Worm (Caenorhabditis elegans) whole organism, young adult: ENCODE data around the gene srbc-9.

Experiments used
- C17E4.6 ChIP-seq: fragments of 200-800 bp; sonication (Bioruptor generic); IDR thresholded peaks from 2 replicates; pipeline ENCODE4 v1.3.6; 2022; ENCODE audit warnings: missing genetic modification reagents, missing genetic modification characterization, missing compliant biosample characterization
- F22D6.2 ChIP-seq: sonication (generic microtip); optimal IDR thresholded peaks from 2 replicates; lab custom pipeline; 2016; ENCODE audit warnings: mild to moderate bottlenecking, missing genetic modification characterization, missing compliant biosample characterization
- F23B12.7 ChIP-seq: sonication (generic microtip); optimal IDR thresholded peaks from 2 replicates; lab custom pipeline; 2017; ENCODE audit warnings: missing genetic modification characterization, mild to moderate bottlenecking, missing compliant biosample characterization, antibody characterized with exemption, moderate library complexity; ENCODE audit not compliant: insufficient read depth
- F33H1.4 ChIP-seq: fragments of 200-800 bp; sonication (Bioruptor generic); IDR thresholded peaks from 2 replicates; pipeline ENCODE4 v1.3.6; 2022; ENCODE audit warnings: missing genetic modification reagents, missing genetic modification characterization, missing compliant biosample characterization
- F39B2.1 ChIP-seq: fragments of 200-800 bp; sonication (Bioruptor generic); IDR thresholded peaks from 2 replicates; pipeline ENCODE4 v1.3.6; 2022; ENCODE audit warnings: missing genetic modification reagents, missing genetic modification characterization, missing compliant biosample characterization
- F49E8.2 ChIP-seq: sonication (generic microtip); optimal IDR thresholded peaks from 3 replicates; lab custom pipeline; 2017; ENCODE audit warnings: missing genetic modification characterization, mild to moderate bottlenecking, missing compliant biosample characterization, antibody characterized with exemption, moderate library complexity; ENCODE audit not compliant: insufficient read depth
- F57C9.4 ChIP-seq: sonication (generic microtip); optimal IDR thresholded peaks from 2 replicates; lab custom pipeline; 2017; ENCODE audit warnings: mild to moderate bottlenecking, missing genetic modification characterization, missing compliant biosample characterization
- Y67H2A.10 ChIP-seq: fragments of 200-800 bp; sonication (Bioruptor generic); conservative IDR thresholded peaks from 2 replicates; pipeline ENCODE4 v1.3.6; 2022; ENCODE audit warnings: missing genetic modification reagents, missing genetic modification characterization, missing compliant biosample characterization
- aptf-3 ChIP-seq: fragments of 200-800 bp; sonication (Bioruptor generic); IDR thresholded peaks from 2 replicates; pipeline ENCODE4 v1.3.6; 2022; ENCODE audit warnings: missing genetic modification characterization, missing compliant biosample characterization
- ccch-3 ChIP-seq: fragments of 200-800 bp; sonication (Bioruptor generic); optimal IDR thresholded peaks from 2 replicates; lab custom pipeline; 2018; ENCODE audit warnings: mild to moderate bottlenecking, missing genetic modification characterization, missing compliant biosample characterization
- cebp-1 ChIP-seq, 2 experiments: fragments of 200-800 bp in 1 of 2; sonication (Bioruptor generic) in 1 of 2; sonication (generic microtip) in 1 of 2; IDR thresholded peaks in 1 of 2; optimal IDR thresholded peaks in 1 of 2; 2 replicates each; pipeline versions ENCODE4 v1.3.6 to Lab custom; 2017 to 2022; ENCODE audit warnings: missing compliant biosample characterization in 2 of 2, missing genetic modification characterization in 2 of 2, mild to moderate bottlenecking in 1 of 2, missing genetic modification reagents in 1 of 2, moderate library complexity in 1 of 2
- ceh-27 ChIP-seq: fragments of 200-800 bp; sonication (Bioruptor generic); optimal IDR thresholded peaks from 2 replicates; lab custom pipeline; 2018; ENCODE audit warnings: mild to moderate bottlenecking, missing genetic modification characterization, moderate library complexity, missing compliant biosample characterization
- dox-1 ChIP-seq: fragments of 200-800 bp; sonication (Bioruptor generic); IDR thresholded peaks from 2 replicates; pipeline ENCODE4 v1.3.6; 2022; ENCODE audit warnings: missing genetic modification reagents, missing genetic modification characterization, missing compliant biosample characterization
- dpff-1 ChIP-seq: sonication (generic microtip); optimal IDR thresholded peaks from 2 replicates; lab custom pipeline; 2017; ENCODE audit warnings: mild to moderate bottlenecking, missing genetic modification characterization, missing compliant biosample characterization
- ekl-4 ChIP-seq: fragments of 200-800 bp; sonication (Bioruptor generic); IDR thresholded peaks from 2 replicates; pipeline ENCODE4 v1.3.6; 2022; ENCODE audit warnings: missing genetic modification reagents, missing genetic modification characterization, missing compliant biosample characterization
- fkh-3 ChIP-seq: sonication (generic microtip); optimal IDR thresholded peaks from 2 replicates; lab custom pipeline; 2016; ENCODE audit warnings: mild to moderate bottlenecking, missing genetic modification characterization, missing compliant biosample characterization
- lag-1 ChIP-seq: fragments of 200-800 bp; sonication (Bioruptor generic); IDR thresholded peaks from 2 replicates; pipeline ENCODE4 v1.3.6; 2022; ENCODE audit warnings: missing genetic modification reagents, missing genetic modification characterization, missing compliant biosample characterization
- lin-35 ChIP-seq, 3 experiments: fragments of 150-350 bp in 2 of 3; sonication (generic microtip) in 1 of 3; optimal IDR thresholded peaks; 2 replicates each; lab custom pipeline; 2014 to 2018; ENCODE audit warnings: missing biosample characterization in 3 of 3, missing genetic modification characterization in 3 of 3, missing genetic modification reagents in 3 of 3
- lir-1 ChIP-seq: fragments of 200-800 bp; sonication (Bioruptor generic); conservative IDR thresholded peaks from 2 replicates; pipeline ENCODE4 v1.3.6; 2022; ENCODE audit warnings: missing genetic modification reagents, missing genetic modification characterization, missing compliant biosample characterization
- lsy-27 ChIP-seq: sonication (generic microtip); optimal IDR thresholded peaks from 2 replicates; lab custom pipeline; 2017; ENCODE audit warnings: missing genetic modification characterization, mild to moderate bottlenecking, missing compliant biosample characterization, antibody characterized with exemption, missing genotype, borderline replicate concordance; ENCODE audit not compliant: insufficient read depth
- madf-10 ChIP-seq: sonication (generic microtip); optimal IDR thresholded peaks from 2 replicates; lab custom pipeline; 2016; ENCODE audit warnings: mild to moderate bottlenecking, missing genetic modification characterization, missing compliant biosample characterization
- madf-6 ChIP-seq: fragments of 200-800 bp; sonication (Bioruptor generic); IDR thresholded peaks from 2 replicates; pipeline ENCODE4 v1.3.6; 2022; ENCODE audit warnings: missing genetic modification reagents, missing genetic modification characterization, missing compliant biosample characterization
- nfyb-1 ChIP-seq: fragments of 200-800 bp; sonication (Bioruptor generic); IDR thresholded peaks from 2 replicates; pipeline ENCODE4 v1.3.6; 2022; ENCODE audit warnings: missing genetic modification reagents, missing genetic modification characterization, missing compliant biosample characterization
- nhr-179 ChIP-seq: sonication (generic microtip); optimal IDR thresholded peaks from 2 replicates; lab custom pipeline; 2016; ENCODE audit warnings: mild to moderate bottlenecking, missing genetic modification characterization, missing compliant biosample characterization
- nhr-27 ChIP-seq: fragments of 200-800 bp; sonication (Bioruptor generic); optimal IDR thresholded peaks from 2 replicates; lab custom pipeline; 2018; ENCODE audit warnings: mild to moderate bottlenecking, missing genetic modification characterization, moderate library complexity, missing compliant biosample characterization
- pha-4 ChIP-seq: fragments of 150-350 bp; sonication (generic microtip); optimal IDR thresholded peaks from 2 replicates; lab custom pipeline; 2014; ENCODE audit warnings: missing biosample characterization, missing genetic modification reagents, missing genetic modification characterization
- snpc-1.1 ChIP-seq: sonication (generic microtip); optimal IDR thresholded peaks from 2 replicates; lab custom pipeline; 2017; ENCODE audit warnings: missing genetic modification characterization, mild to moderate bottlenecking, missing compliant biosample characterization, antibody characterized with exemption, moderate library complexity, missing genotype, missing genetic modification reagents; ENCODE audit not compliant: insufficient read depth
- snpc-4 ChIP-seq, 5 experiments: fragments of 150-350 bp in 1 of 5; sonication (generic microtip) in 4 of 5; optimal IDR thresholded peaks; 2 replicates each; lab custom pipeline; 2014 to 2018; ENCODE audit warnings: missing genetic modification characterization in 5 of 5, missing biosample characterization in 3 of 5, antibody characterized with exemption in 2 of 5, mild to moderate bottlenecking in 2 of 5, missing compliant biosample characterization in 2 of 5, missing genotype in 2 of 5, moderate library complexity in 2 of 5, missing genetic modification reagents in 1 of 5
- somi-1 ChIP-seq: fragments of 200-800 bp; sonication (Bioruptor generic); optimal IDR thresholded peaks from 2 replicates; lab custom pipeline; 2018; ENCODE audit warnings: mild to moderate bottlenecking, missing genetic modification characterization, missing compliant biosample characterization
- sptf-2 ChIP-seq: fragments of 200-800 bp; sonication (Bioruptor generic); optimal IDR thresholded peaks from 2 replicates; lab custom pipeline; 2018; ENCODE audit warnings: mild to moderate bottlenecking, missing genetic modification characterization, missing compliant biosample characterization
- tbp1 ChIP-seq: fragments of 200-800 bp; sonication (Bioruptor generic); optimal IDR thresholded peaks from 2 replicates; lab custom pipeline; 2018; ENCODE audit warnings: mild to moderate bottlenecking, missing genetic modification characterization, missing compliant biosample characterization
- unc-130 ChIP-seq: sonication (generic microtip); optimal IDR thresholded peaks from 2 replicates; lab custom pipeline; 2016; ENCODE audit warnings: missing genetic modification reagents, missing genetic modification characterization, missing compliant biosample characterization
- ztf-6 ChIP-seq: fragments of 200-800 bp; sonication (Bioruptor generic); IDR thresholded peaks from 2 replicates; pipeline ENCODE4 v1.3.6; 2022; ENCODE audit warnings: missing genetic modification reagents, missing genetic modification characterization, missing compliant biosample characterization

Gene srbc-9

DNA sequence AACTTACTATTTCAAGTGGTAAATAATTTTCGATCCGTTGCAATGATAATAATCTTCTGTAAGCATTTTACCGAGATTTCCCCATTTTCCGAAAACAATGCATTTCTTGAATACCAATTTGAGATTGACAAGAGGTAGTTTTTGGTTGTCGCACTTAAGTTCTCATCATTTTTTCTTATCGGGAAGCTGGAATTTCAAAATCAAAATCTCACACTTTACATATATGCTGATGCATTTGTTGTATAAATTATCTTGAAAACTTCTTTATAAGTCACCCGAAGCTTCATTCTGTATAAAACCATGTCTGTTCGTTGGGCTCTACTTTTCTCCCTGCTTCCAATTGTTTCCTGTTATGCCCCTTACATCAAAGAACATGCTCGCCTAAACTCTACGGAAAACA, 38.8 kb downstream of the srbc-9 start, which contains the start of gene try-11:
Gene try-11, plus strand, starts transcription at position 301 of the 400 bp plus-strand sequence.
- TF ChIP-seq ztf-6 (GFP tag; lab: Robert Waterston, UW) (no peak), aptf-3 (GFP tag; lab: Robert Waterston, UW) (no peak), madf-10 (no peak), lir-1 (GFP tag; lab: Robert Waterston, UW) (no peak), pha-4 (tag; lab: Kevin White, UChicago) (no peak), Y67H2A.10 (GFP tag; lab: Robert Waterston, UW) (no peak), nfyb-1 (GFP tag; lab: Robert Waterston, UW) (no peak), lag-1 (GFP tag; lab: Robert Waterston, UW) (no peak), ccch-3 (GFP tag; lab: Kevin White, UChicago) (no peak), ceh-27 (GFP tag; lab: Kevin White, UChicago) (no peak), C17E4.6 (no peak), snpc-1.1 (tag; lab: Kevin White, UChicago) (no peak), F23B12.7 (tag; lab: Kevin White, UChicago) (no peak)
- TF ChIP-seq, all 124 proteins: peak for 0

DNA sequence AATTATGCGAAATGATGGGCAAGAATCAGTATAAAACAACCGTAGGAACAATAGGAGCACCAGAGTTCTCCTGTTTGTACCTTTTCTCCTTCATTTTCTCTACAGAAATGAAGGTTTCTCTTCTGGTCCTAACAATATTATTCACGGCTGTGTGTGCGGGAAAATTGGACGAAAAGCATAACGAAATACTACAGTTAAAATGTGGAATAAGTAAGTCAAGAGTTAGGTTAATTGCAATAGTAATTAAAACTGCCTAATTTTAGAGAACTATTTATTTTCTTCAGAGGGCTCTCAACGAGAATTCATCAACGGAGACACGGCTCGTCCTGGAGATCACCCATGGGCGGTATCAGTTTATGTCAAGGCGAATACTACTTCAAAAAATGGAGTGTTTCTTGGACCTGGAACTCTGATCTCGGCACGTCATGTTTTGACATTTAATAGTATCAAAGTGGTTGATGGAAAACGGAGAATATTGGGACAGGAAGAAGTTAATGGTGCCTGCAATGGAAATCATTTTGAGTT, 40.9 kb downstream of the srbc-9 start, which contains the start of gene try-12:
Gene try-12, plus strand, starts transcription at position 51 of the 525 bp plus-strand sequence.
- TF ChIP-seq somi-1 (GFP tag; lab: Kevin White, UChicago) = no peak
- TF ChIP-seq fkh-3 = no peak
- no peak for TF ChIP-seq dpff-1 (tag; lab: Kevin White, UChicago)
- TF ChIP-seq lin-35 (GFP tag; optimal IDR thresholded peaks at IDR 0.05; lab: Kevin White, UChicago) = no peak
- no peak for TF ChIP-seq dox-1
- no peak for TF ChIP-seq F22D6.2 (tag; lab: Kevin White, UChicago)
- TF ChIP-seq F49E8.2 (tag; lab: Kevin White, UChicago) = no peak
- TF ChIP-seq unc-130 = no peak
- no peak for TF ChIP-seq sptf-2
- TF ChIP-seq nhr-27 (tag; lab: Kevin White, UChicago) = no peak
- no peak for TF ChIP-seq tbp1 (GFP tag; lab: Kevin White, UChicago)
- no peak for TF ChIP-seq snpc-4 (GFP tag; optimal IDR thresholded peaks at IDR 0.05; lab: Kevin White, UChicago)
- no peak for TF ChIP-seq snpc-4 (tag; optimal IDR thresholded peaks at IDR 0.05; lab: Kevin White, UChicago)
- no peak for TF ChIP-seq nhr-179
- no peak for TF ChIP-seq Y67H2A.10 (GFP tag; lab: Robert Waterston, UW)
- no peak for TF ChIP-seq F33H1.4
- TF ChIP-seq F39B2.1 (GFP tag; lab: Robert Waterston, UW) = no peak
- no peak for TF ChIP-seq F57C9.4 (tag; lab: Kevin White, UChicago)
- no peak for TF ChIP-seq ekl-4 (GFP tag; lab: Robert Waterston, UW)
- TF ChIP-seq lsy-27 (tag; lab: Kevin White, UChicago) = no peak
- no peak for TF ChIP-seq madf-6 (GFP tag; lab: Robert Waterston, UW)

DNA sequence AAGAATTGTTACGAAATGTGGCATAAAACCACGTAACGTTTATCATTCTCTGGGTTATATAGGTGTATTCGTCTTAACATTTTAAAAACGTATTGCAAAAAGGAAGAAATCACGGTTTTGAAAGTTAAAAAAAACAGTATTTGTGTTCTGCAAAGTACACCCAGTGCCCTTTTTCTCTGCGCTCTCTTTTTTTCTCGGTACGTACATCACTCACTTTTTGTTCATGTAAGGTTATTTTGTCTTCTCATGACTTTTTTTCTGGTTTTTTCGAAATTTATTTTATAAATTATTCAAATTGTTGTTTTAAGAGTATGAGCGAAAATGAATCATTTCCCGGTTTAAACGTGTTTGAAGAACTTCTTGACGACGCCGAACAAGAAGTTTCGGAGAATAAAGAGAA, 43.3 kb downstream of the srbc-9 start, which contains the start of gene F25E5.5:
Gene F25E5.5, plus strand, starts transcription at position 301 of the 400 bp plus-strand sequence.
- no peak for TF ChIP-seq cebp-1 (GFP tag; IDR thresholded peaks at IDR 0.05; lab: Robert Waterston, UW)
- TF ChIP-seq cebp-1 (tag; optimal IDR thresholded peaks at IDR 0.05; lab: Kevin White, UChicago) = peak; percentile 4
- TF ChIP-seq snpc-1.1 (tag; lab: Kevin White, UChicago) = no peak
